Worm (Caenorhabditis elegans): ENCODE data around the gene F32D1.7.

- TF ChIP-seq him-1 (tag; optimal IDR thresholded peaks at IDR 0.05): no peak
- TF ChIP-seq dao-5 (tag; optimal IDR thresholded peaks at IDR 0.05): no peak
- no peak for TF ChIP-seq W03F9.2 (tag; optimal IDR thresholded peaks at IDR 0.05)
These were observed 22.2 kb upstream of the F32D1.7 start for ce11 chrV:4398127-4398526.
